Fruit fly (Drosophila melanogaster) whole organism: ENCODE measurements around the gene CG12011.

Experiments used
- EcR ChIP-seq, 2 experiments: fragments of >200 bp; optimal IDR thresholded peaks; 2 replicates each; lab custom pipeline; 2017; ENCODE audit warnings: missing biosample characterization in 2 of 2, missing genetic modification characterization in 2 of 2, missing genetic modification reagents in 2 of 2
- psq ChIP-seq: fragments of >200 bp; optimal IDR thresholded peaks from 2 replicates; lab custom pipeline; 2017
- usp ChIP-seq: fragments of >200 bp; optimal IDR thresholded peaks from 2 replicates; lab custom pipeline; 2017; ENCODE audit warnings: missing biosample characterization, missing genetic modification characterization, mixed read lengths

DNA sequence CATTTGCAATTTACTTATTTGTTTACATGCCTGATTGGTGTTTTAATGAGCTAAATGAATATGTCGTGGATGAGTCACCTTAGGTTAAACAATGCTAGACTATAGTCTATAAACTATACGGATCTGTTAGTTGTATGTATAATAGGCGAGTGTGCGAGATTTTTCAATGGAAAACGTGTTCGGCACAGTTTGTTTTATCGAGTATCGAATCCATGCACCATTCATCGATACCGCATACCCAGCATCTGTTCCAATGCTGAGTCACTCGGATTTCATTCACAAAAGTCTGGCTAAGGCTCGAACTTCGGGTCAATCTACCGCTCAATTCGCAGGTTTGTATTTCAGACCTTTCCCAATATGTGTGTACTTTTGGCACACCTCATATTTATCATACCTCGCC is 33.0 kb downstream of the CG12011 start:
- no peak for TF ChIP-seq usp (GFP tag; lab: Kevin White, UChicago)
- TF ChIP-seq psq (lab: Kevin White, UChicago), result no peak
- no peak for TF ChIP-seq EcR (GFP tag; optimal IDR thresholded peaks at IDR 0.05; lab: Kevin White, UChicago)
